Fruit fly (Drosophila melanogaster): ENCODE results near the gene Scp2.

DNA sequence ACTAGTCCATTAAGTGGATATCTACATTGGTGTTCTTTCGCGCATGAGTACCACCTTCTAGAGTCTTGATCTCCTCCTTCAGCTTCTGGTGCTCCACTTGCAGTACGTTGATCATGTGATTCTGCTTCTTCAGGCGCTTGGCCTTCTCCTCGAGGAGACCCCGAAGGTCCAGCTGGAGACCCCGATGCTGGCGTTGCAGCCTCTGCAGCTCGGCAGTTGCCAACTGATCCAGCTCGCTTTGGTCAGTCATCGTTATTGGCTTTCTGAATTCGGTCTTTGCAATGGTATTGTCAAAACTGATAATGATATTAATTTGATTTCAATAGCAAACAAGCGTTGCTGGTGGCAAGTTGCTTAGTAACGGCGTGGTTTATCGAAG is 40.9 kb upstream of the Scp2 start, which contains the start of gene Ccdc114:
- no peak for TF ChIP-seq insv (optimal IDR thresholded peaks at IDR 0.05)
- no peak for TF ChIP-seq Sin3A (optimal IDR thresholded peaks at IDR 0.05)

All from Kc167 (cell line).